Worm (Caenorhabditis elegans) whole organism, L1 larva: ENCODE results near the gene srx-4.

ENCODE experiments used
- blmp-1 ChIP-seq: fragments of 150-350 bp; optimal IDR thresholded peaks from 2 replicates; lab custom pipeline; 2014; ENCODE audit warnings: missing biosample characterization, missing genetic modification characterization
- nhr-12 ChIP-seq: sonication (generic microtip); optimal IDR thresholded peaks from 2 replicates; lab custom pipeline; 2017; ENCODE audit warnings: missing biosample characterization, missing genetic modification characterization
- nhr-237 ChIP-seq: fragments of 150-350 bp; optimal IDR thresholded peaks from 2 replicates; lab custom pipeline; 2014; ENCODE audit warnings: missing biosample characterization, missing genetic modification characterization

- TF ChIP-seq nhr-237 (tag; lab: Kevin White, UChicago), result no peak
- no peak for TF ChIP-seq blmp-1 (tag; lab: Kevin White, UChicago)
- TF ChIP-seq nhr-12 (tag; lab: Kevin White, UChicago), result no peak
Measured at ce11 chrV:676090-676489, 16.5 kb downstream of the srx-4 start.
